Fruit fly (Drosophila melanogaster) whole organism, embryonic: ENCODE measurements around the gene CG32845.

Source experiments
- ATbp ChIP-seq: fragments of 200-800 bp; sonication (Bioruptor generic); optimal IDR thresholded peaks from 2 replicates; lab custom pipeline; 2017; ENCODE audit warnings: missing biosample characterization, mild to moderate bottlenecking, missing genetic modification characterization, missing genetic modification reagents
- Asciz ChIP-seq: fragments of 200-800 bp; sonication (Bioruptor generic); optimal IDR thresholded peaks from 2 replicates; lab custom pipeline; 2017; ENCODE audit warnings: missing biosample characterization, mild to moderate bottlenecking, missing genetic modification characterization, missing genetic modification reagents
- Atf6 ChIP-seq: fragments of 200-800 bp; sonication (Bioruptor generic); IDR thresholded peaks from 2 replicates; pipeline ENCODE4 v1.3.6; 2022; ENCODE audit warnings: missing biosample characterization, missing genetic modification characterization
- CG10147 ChIP-seq: fragments of 200-800 bp; sonication (Bioruptor generic); optimal IDR thresholded peaks from 2 replicates; lab custom pipeline; 2019; ENCODE audit warnings: missing biosample characterization, mild to moderate bottlenecking, missing genetic modification characterization, moderate library complexity
- CG10274 ChIP-seq: fragments of 200-800 bp; sonication (Bioruptor generic); optimal IDR thresholded peaks from 3 replicates; lab custom pipeline; 2017; ENCODE audit warnings: missing biosample characterization, mild to moderate bottlenecking, missing genetic modification characterization
- CG10366 ChIP-seq: fragments of 200-800 bp; sonication (Bioruptor generic); IDR thresholded peaks from 2 replicates; pipeline ENCODE4 v1.3.6; 2022; ENCODE audit warnings: missing biosample characterization, missing genetic modification characterization
- CG10462 ChIP-seq: fragments of 200-800 bp; sonication (Bioruptor generic); optimal IDR thresholded peaks from 2 replicates; lab custom pipeline; 2016; ENCODE audit warnings: missing biosample characterization, missing genetic modification characterization
- CG13296 ChIP-seq: fragments of 200-800 bp; sonication (Bioruptor generic); optimal IDR thresholded peaks from 3 replicates; lab custom pipeline; 2018; ENCODE audit warnings: missing biosample characterization, mild to moderate bottlenecking, missing genetic modification characterization
- CG14710 ChIP-seq: fragments of 200-800 bp; sonication (Bioruptor generic); optimal IDR thresholded peaks from 3 replicates; lab custom pipeline; 2019; ENCODE audit warnings: missing biosample characterization, mild to moderate bottlenecking, missing genetic modification characterization, moderate library complexity
- CG1647 ChIP-seq: fragments of 200-800 bp; sonication (Bioruptor generic); optimal IDR thresholded peaks from 3 replicates; lab custom pipeline; 2016; ENCODE audit warnings: missing biosample characterization, missing genetic modification characterization
- CG17385 ChIP-seq: fragments of 200-800 bp; sonication (Bioruptor generic); optimal IDR thresholded peaks from 3 replicates; lab custom pipeline; 2018; ENCODE audit warnings: missing biosample characterization, mild to moderate bottlenecking, missing genetic modification characterization
- CG17568 ChIP-seq: fragments of 200-800 bp; sonication (Bioruptor generic); optimal IDR thresholded peaks from 2 replicates; lab custom pipeline; 2018; ENCODE audit warnings: missing biosample characterization, mild to moderate bottlenecking, missing genetic modification characterization, moderate library complexity
- CG2712 ChIP-seq: fragments of 200-800 bp; optimal IDR thresholded peaks from 3 replicates; lab custom pipeline; 2019; ENCODE audit warnings: missing biosample characterization, mild to moderate bottlenecking, missing genetic modification characterization, moderate library complexity
- CG30431 ChIP-seq: fragments of 200-800 bp; sonication (Bioruptor generic); optimal IDR thresholded peaks from 2 replicates; lab custom pipeline; 2017; ENCODE audit warnings: missing biosample characterization, missing genetic modification characterization
- CG3163 ChIP-seq: fragments of 200-800 bp; sonication (Bioruptor generic); optimal IDR thresholded peaks from 3 replicates; lab custom pipeline; 2016; ENCODE audit warnings: missing biosample characterization, missing genetic modification characterization
- CG33557 ChIP-seq: fragments of 200-800 bp; sonication (Bioruptor generic); optimal IDR thresholded peaks from 2 replicates; lab custom pipeline; 2019; ENCODE audit warnings: missing biosample characterization, mild to moderate bottlenecking, missing genetic modification characterization, moderate library complexity
- CG3726 ChIP-seq: fragments of 200-800 bp; sonication (Bioruptor generic); IDR thresholded peaks from 3 replicates; pipeline ENCODE4, ENCODE4 v1.3.6; 2022; ENCODE audit warnings: missing biosample characterization, missing genetic modification characterization
- CG4282 ChIP-seq: fragments of 200-800 bp; sonication (Bioruptor generic); optimal IDR thresholded peaks from 2 replicates; lab custom pipeline; 2016; ENCODE audit warnings: missing biosample characterization, missing genetic modification characterization
- CG43689 ChIP-seq: fragments of 200-800 bp; sonication (Bioruptor generic); IDR thresholded peaks from 2 replicates; pipeline ENCODE4 v1.3.6; 2022; ENCODE audit warnings: missing biosample characterization, missing genetic modification characterization
- CG6854 ChIP-seq: fragments of 200-800 bp; sonication (Bioruptor generic); optimal IDR thresholded peaks from 3 replicates; lab custom pipeline; 2017; ENCODE audit warnings: missing biosample characterization, mild to moderate bottlenecking, missing genetic modification characterization
- CG8924 ChIP-seq: fragments of 200-800 bp; optimal IDR thresholded peaks from 3 replicates; lab custom pipeline; 2019; ENCODE audit warnings: missing biosample characterization, mild to moderate bottlenecking, missing genetic modification characterization, moderate library complexity
- Dp ChIP-seq: fragments of 200-800 bp; sonication (Bioruptor generic); optimal IDR thresholded peaks from 2 replicates; lab custom pipeline; 2018; ENCODE audit warnings: missing biosample characterization, mild to moderate bottlenecking, missing genetic modification characterization, moderate library complexity
- Kr ChIP-seq: fragments of 200-800 bp; sonication (Bioruptor generic); optimal IDR thresholded peaks from 2 replicates; lab custom pipeline; 2017; ENCODE audit warnings: missing biosample characterization, mild to moderate bottlenecking, missing genetic modification characterization
- MTF-1 ChIP-seq: fragments of 200-800 bp; sonication (Bioruptor generic); optimal IDR thresholded peaks from 2 replicates; lab custom pipeline; 2018; ENCODE audit warnings: missing biosample characterization, mild to moderate bottlenecking, missing genetic modification characterization, borderline replicate concordance
- Max ChIP-seq: fragments of 200-800 bp; sonication (Bioruptor generic); optimal IDR thresholded peaks from 2 replicates; lab custom pipeline; 2016; ENCODE audit warnings: missing biosample characterization, mild to moderate bottlenecking, missing genetic modification characterization
- Poxn ChIP-seq: fragments of 200-800 bp; sonication (Bioruptor generic); IDR thresholded peaks from 2 replicates; pipeline ENCODE4 v1.3.6; 2022; ENCODE audit warnings: missing biosample characterization, missing genetic modification characterization
- Stat92E ChIP-seq, 3 experiments: fragments of >200 bp in 2 of 3; fragments of 200-800 bp in 1 of 3; sonication (Bioruptor generic) in 1 of 3; optimal IDR thresholded peaks; 2 replicates each; lab custom pipeline; 2017 to 2019; ENCODE audit warnings: missing biosample characterization in 3 of 3, missing genetic modification characterization in 3 of 3, mild to moderate bottlenecking in 1 of 3, moderate library complexity in 1 of 3
- Usf ChIP-seq: fragments of 200-800 bp; sonication (Bioruptor generic); optimal IDR thresholded peaks from 2 replicates; lab custom pipeline; 2017; ENCODE audit warnings: missing genotype, missing biosample characterization, missing genetic modification characterization
- Xbp1 ChIP-seq: fragments of 200-800 bp; sonication (Bioruptor generic); optimal IDR thresholded peaks from 3 replicates; lab custom pipeline; 2016; ENCODE audit warnings: missing biosample characterization, mild to moderate bottlenecking, missing genetic modification characterization
- abd-A ChIP-seq: fragments of 200-800 bp; sonication (Bioruptor generic); optimal IDR thresholded peaks from 3 replicates; lab custom pipeline; 2019; ENCODE audit warnings: missing biosample characterization, mild to moderate bottlenecking, missing genetic modification characterization, moderate library complexity
- ato ChIP-seq: fragments of 200-800 bp; sonication (Bioruptor generic); IDR thresholded peaks from 2 replicates; pipeline ENCODE4 v1.3.6; 2022; ENCODE audit warnings: missing biosample characterization, missing genetic modification characterization; ENCODE audit not compliant: partially characterized antibody
- cas ChIP-seq: fragments of 200-800 bp; sonication (Bioruptor generic); IDR thresholded peaks from 2 replicates; pipeline ENCODE4 v1.3.6; 2022; ENCODE audit warnings: missing biosample characterization, missing genetic modification characterization
- croc ChIP-seq: fragments of 200-800 bp; sonication (Bioruptor generic); conservative IDR thresholded peaks from 3 replicates; pipeline ENCODE4 v1.3.6; 2022; ENCODE audit warnings: missing biosample characterization, missing genetic modification characterization
- crp ChIP-seq, 2 experiments: fragments of 200-800 bp; sonication (Bioruptor generic); optimal IDR thresholded peaks; 2 replicates in 1 of 2; 3 replicates in 1 of 2; lab custom pipeline; 2017; ENCODE audit warnings: missing biosample characterization in 2 of 2, missing genetic modification characterization in 2 of 2, mild to moderate bottlenecking in 1 of 2, moderate library complexity in 1 of 2
- disco-r ChIP-seq: fragments of 200-800 bp; sonication (Bioruptor generic); optimal IDR thresholded peaks from 2 replicates; lab custom pipeline; 2016; ENCODE audit warnings: missing biosample characterization, missing genetic modification characterization
- fu2 ChIP-seq: fragments of 200-800 bp; sonication (Bioruptor generic); optimal IDR thresholded peaks from 2 replicates; lab custom pipeline; 2016; ENCODE audit warnings: missing biosample characterization, missing genetic modification characterization
- kay ChIP-seq: fragments of 200-800 bp; sonication (Bioruptor generic); optimal IDR thresholded peaks from 2 replicates; lab custom pipeline; 2016; ENCODE audit warnings: missing biosample characterization, missing genetic modification characterization
- nerfin-2 ChIP-seq: fragments of 200-800 bp; sonication (Bioruptor generic); IDR thresholded peaks from 2 replicates; pipeline ENCODE4 v1.3.6; 2022; ENCODE audit warnings: missing biosample characterization, missing genetic modification characterization; ENCODE audit not compliant: partially characterized antibody
- nom ChIP-seq: fragments of 200-800 bp; sonication (Bioruptor generic); optimal IDR thresholded peaks from 2 replicates; lab custom pipeline; 2017; ENCODE audit warnings: missing biosample characterization, missing genetic modification characterization, mild to moderate bottlenecking, moderate library complexity, missing genetic modification reagents
- pb ChIP-seq: fragments of 200-800 bp; sonication (Bioruptor generic); optimal IDR thresholded peaks from 3 replicates; lab custom pipeline; 2016; ENCODE audit warnings: missing biosample characterization, missing genetic modification characterization
- ranshi ChIP-seq: fragments of 200-800 bp; sonication (Bioruptor generic); IDR thresholded peaks from 2 replicates; pipeline ENCODE4 v1.3.6; 2022; ENCODE audit warnings: missing biosample characterization, missing genetic modification characterization
- sc ChIP-seq, 3 experiments: fragments of >200 bp in 2 of 3; fragments of 200-800 bp in 1 of 3; sonication (Bioruptor generic) in 1 of 3; optimal IDR thresholded peaks; 2 replicates in 2 of 3; 3 replicates in 1 of 3; lab custom pipeline; 2017; ENCODE audit warnings: mild to moderate bottlenecking in 1 of 3, missing biosample characterization in 1 of 3, missing genetic modification characterization in 1 of 3, missing genetic modification reagents in 1 of 3
- sd ChIP-seq: fragments of 200-800 bp; sonication (Bioruptor generic); optimal IDR thresholded peaks from 3 replicates; lab custom pipeline; 2018; ENCODE audit warnings: missing biosample characterization, mild to moderate bottlenecking, missing genetic modification characterization, moderate library complexity
- slou ChIP-seq: fragments of 200-800 bp; sonication (Bioruptor generic); optimal IDR thresholded peaks from 3 replicates; lab custom pipeline; 2016; ENCODE audit warnings: missing biosample characterization, missing genetic modification characterization
- ssp ChIP-seq: fragments of 200-800 bp; sonication (Bioruptor generic); IDR thresholded peaks from 2 replicates; pipeline ENCODE4 v1.3.6; 2022; ENCODE audit warnings: missing biosample characterization, missing genetic modification characterization
- sug ChIP-seq: fragments of 200-800 bp; optimal IDR thresholded peaks from 2 replicates; lab custom pipeline; 2019; ENCODE audit warnings: missing biosample characterization, mild to moderate bottlenecking, missing genetic modification characterization, moderate library complexity
- vvl ChIP-seq: fragments of 200-800 bp; sonication (Bioruptor generic); IDR thresholded peaks from 2 replicates; pipeline ENCODE4 v1.3.6; 2022; ENCODE audit warnings: missing biosample characterization, missing genetic modification characterization

The CG32845 gene

DNA sequence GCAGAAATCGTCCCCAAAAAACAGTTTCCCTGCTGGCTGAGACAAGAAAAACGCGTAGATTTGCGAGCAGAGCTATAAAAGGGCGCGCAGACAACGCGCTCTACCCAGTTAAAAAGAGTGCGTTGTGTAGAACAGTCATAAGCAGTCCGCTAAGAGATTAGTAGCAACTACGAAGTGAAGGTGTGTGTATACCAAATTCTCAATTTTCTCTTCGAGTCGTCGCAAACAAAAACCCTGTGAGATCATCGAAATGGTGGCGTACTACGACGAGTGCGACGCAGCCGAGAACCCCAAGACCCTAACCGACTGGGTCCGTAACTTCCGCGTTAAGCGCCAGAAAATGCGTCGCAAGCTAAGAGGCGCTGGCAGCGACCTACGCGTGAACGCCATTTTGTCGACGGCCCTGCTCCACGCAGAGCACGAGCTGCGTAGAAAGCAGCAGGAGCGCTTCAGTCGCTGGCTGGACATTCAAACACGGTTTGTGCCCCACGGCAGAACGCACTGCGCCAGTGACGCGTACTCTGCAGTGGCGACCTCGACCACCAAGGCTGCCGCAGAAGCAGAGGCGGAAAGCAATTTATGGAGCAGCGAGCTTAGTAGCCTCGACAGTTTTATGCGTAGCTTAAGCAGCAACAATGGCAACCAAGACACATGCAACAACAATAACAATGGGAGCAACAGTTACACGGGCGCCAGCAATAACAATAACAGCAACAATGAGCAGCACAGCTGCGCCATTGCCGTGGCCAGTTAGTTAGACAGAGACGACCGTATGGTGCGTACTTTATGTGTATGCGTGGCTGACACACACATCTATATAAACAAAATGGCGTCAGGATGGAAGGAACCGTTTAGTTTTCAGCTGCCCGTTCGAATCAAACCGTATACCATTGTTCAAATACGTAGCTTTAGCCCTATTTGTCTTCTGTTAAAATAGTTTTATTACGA is 48.9 kb downstream of the CG32845 start (continued):
- TF ChIP-seq croc (no peak), CG2712 (no peak), ranshi (GFP tag; lab: Robert Waterston, UW) (peak; percentile 63), abd-A (tag; lab: Kevin White, UChicago) (peak; percentile 82), CG13296 (GFP tag; lab: Kevin White, UChicago) (peak; percentile 13), Dp (GFP tag; lab: Kevin White, UChicago) (no peak), MTF-1 (peak; percentile 57), crp (GFP tag; optimal IDR thresholded peaks at IDR 0.05; lab: Kevin White, UChicago) (peak in 1 of 2 experiments; percentile 46), Asciz (GFP tag; lab: Kevin White, UChicago) (no peak), CG8924 (tag; lab: Kevin White, UChicago) (peak; percentile 81), ATbp (no peak), Xbp1 (no peak), vvl (GFP tag; lab: Robert Waterston, UW) (peak; percentile 39), Kr (GFP tag; lab: Kevin White, UChicago) (no peak), fu2 (GFP tag; lab: Kevin White, UChicago) (no peak), CG30431 (GFP tag; lab: Kevin White, UChicago) (no peak), sd (no peak), CG10147 (GFP tag; lab: Kevin White, UChicago) (no peak), CG10462 (GFP tag; lab: Kevin White, UChicago) (no peak), kay (GFP tag; lab: Kevin White, UChicago) (no peak), CG6854 (peak; percentile 38), CG10366 (GFP tag; lab: Robert Waterston, UW) (no peak), CG10274 (GFP tag; lab: Kevin White, UChicago) (no peak), disco-r (GFP tag; lab: Kevin White, UChicago) (no peak), sc (optimal IDR thresholded peaks at IDR 0.05; lab: Kevin White, UChicago) (no peak), sc (GFP tag; optimal IDR thresholded peaks at IDR 0.05; lab: Kevin White, UChicago) (no peak), CG33557 (GFP tag; lab: Kevin White, UChicago) (no peak), Max (GFP tag; lab: Kevin White, UChicago) (no peak), cas (peak; percentile 63; the same call in 1 of the 2 replicates), CG43689 (GFP tag; lab: Robert Waterston, UW) (no peak), sug (tag; lab: Kevin White, UChicago) (peak; percentile 44), CG3163 (peak; percentile 20), Atf6 (GFP tag; lab: Robert Waterston, UW) (no peak), CG14710 (tag; lab: Kevin White, UChicago) (no peak), nerfin-2 (GFP tag; lab: Robert Waterston, UW) (0 out of 2 replicates have a peak, but pooled peaks have one; percentile 29), ssp (no peak), Poxn (GFP tag; lab: Robert Waterston, UW) (no peak), Usf (GFP tag; lab: Kevin White, UChicago) (no peak), ato (GFP tag; lab: Robert Waterston, UW) (peak; percentile 48), nom (GFP tag; lab: Kevin White, UChicago) (peak; percentile 78), CG3726 (GFP tag; lab: Robert Waterston, UW) (0 out of 3 replicates have a peak, but pooled peaks have one; percentile 11), pb (GFP tag; lab: Kevin White, UChicago) (no peak), CG1647 (GFP tag; lab: Kevin White, UChicago) (no peak), CG4282 (peak; percentile 42), CG17568 (GFP tag; lab: Kevin White, UChicago) (no peak), CG17385 (no peak), slou (GFP tag; lab: Kevin White, UChicago) (no peak), Stat92E (GFP tag; optimal IDR thresholded peaks at IDR 0.05; lab: Kevin White, UChicago) (peak in 1 of 3 experiments; percentile 10)
